Fruit fly (Drosophila melanogaster): ENCODE measurements around the gene COX6AL2.

- TF ChIP-seq br (GFP tag; optimal IDR thresholded peaks at IDR 0.05): no peak
- TF ChIP-seq h (GFP tag; optimal IDR thresholded peaks at IDR 0.05): no peak
- no peak for TF ChIP-seq jim (GFP tag; optimal IDR thresholded peaks at IDR 0.05)
- TF ChIP-seq fru (GFP tag; optimal IDR thresholded peaks at IDR 0.05): no peak
Measured at dm6 chr3L:18949137-18949536, 35.2 kb upstream of the COX6AL2 start.

Data from whole organism, wandering third instar larva.